Fruit fly (Drosophila melanogaster): ENCODE results near the gene mgl.

mgl gene

DNA sequence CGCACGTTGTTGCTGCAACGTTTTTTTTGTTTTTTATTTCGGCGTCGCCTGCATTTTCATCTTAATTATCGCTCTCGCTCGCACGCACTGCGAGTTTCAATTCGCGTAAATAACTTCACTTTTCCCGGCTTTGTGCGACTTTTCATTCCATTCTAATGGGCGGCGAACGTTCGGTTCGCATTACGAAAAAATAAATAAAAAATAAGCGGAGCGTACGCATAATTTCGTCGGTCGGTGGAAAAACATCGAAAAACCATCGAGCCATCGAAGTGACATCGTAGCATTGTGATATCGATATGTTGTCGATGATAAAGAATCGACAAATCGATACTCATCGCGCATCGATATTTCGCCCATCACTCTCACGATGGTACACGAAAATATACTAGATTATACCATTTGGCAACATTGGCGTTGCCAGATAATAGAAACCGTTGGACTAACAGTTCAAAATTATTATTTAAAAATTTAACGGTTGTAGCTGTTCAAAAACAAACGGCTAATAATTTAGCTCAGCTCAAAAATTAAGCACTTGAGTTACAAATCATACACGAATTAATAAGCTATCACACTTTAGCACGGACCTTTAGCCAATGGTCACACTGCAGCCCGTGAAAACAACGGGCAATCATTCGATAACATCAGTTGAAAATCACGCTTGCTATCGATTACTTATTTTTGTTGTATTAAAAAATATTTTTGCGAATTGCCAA lies 143.8 kb downstream of the mgl start, which contains the start of the genes Zdhhc8 and BCL7-like (continued):
- no peak for TF ChIP-seq CG8281 (tag; optimal IDR thresholded peaks at IDR 0.05)
- peak; percentile 61 for TF ChIP-seq gfzf (GFP tag; optimal IDR thresholded peaks at IDR 0.05)
- TF ChIP-seq CG14965 (GFP tag; optimal IDR thresholded peaks at IDR 0.05; ENCODE audit: borderline replicate concordance) = no peak
- TF ChIP-seq odd (GFP tag; optimal IDR thresholded peaks at IDR 0.05) = no peak
- peak; percentile 17 for TF ChIP-seq CG7786 (GFP tag; optimal IDR thresholded peaks at IDR 0.05)
- no peak for TF ChIP-seq ara (GFP tag; IDR thresholded peaks at IDR 0.05)
- no peak for TF ChIP-seq wdn (GFP tag; IDR thresholded peaks at IDR 0.05)
- no peak for TF ChIP-seq gce (GFP tag; IDR thresholded peaks at IDR 0.05)
- no peak for TF ChIP-seq gsb-n (tag; optimal IDR thresholded peaks at IDR 0.05)
- TF ChIP-seq CG4730 (GFP tag; IDR thresholded peaks at IDR 0.05) = no peak
- peak; percentile 37 for TF ChIP-seq CG12942 (GFP tag; optimal IDR thresholded peaks at IDR 0.05)
- no peak for TF ChIP-seq CG10274 (GFP tag; optimal IDR thresholded peaks at IDR 0.05)
- no peak for TF ChIP-seq CG14667 (GFP tag; IDR thresholded peaks at IDR 0.05)
- TF ChIP-seq Jarid2 (GFP tag; optimal IDR thresholded peaks at IDR 0.05) = peak; percentile 59
- no peak for TF ChIP-seq CG3726 (GFP tag; IDR thresholded peaks at IDR 0.05)
- TF ChIP-seq CrebB (tag; optimal IDR thresholded peaks at IDR 0.05) = no peak
- no peak for TF ChIP-seq org-1 (GFP tag; optimal IDR thresholded peaks at IDR 0.05)
- no peak for TF ChIP-seq CG16779 (GFP tag; IDR thresholded peaks at IDR 0.05)
- peak; percentile 98 for TF ChIP-seq Opbp (GFP tag; IDR thresholded peaks at IDR 0.05; ENCODE audit: partially characterized antibody)
- peak; percentile 98 for TF ChIP-seq CG6791 (GFP tag; IDR thresholded peaks at IDR 0.05; ENCODE audit: partially characterized antibody)
- peak; percentile 48 for TF ChIP-seq YL-1 (GFP tag; optimal IDR thresholded peaks at IDR 0.05)
- TF ChIP-seq CG2199 (GFP tag; IDR thresholded peaks at IDR 0.05) = no peak
- peak; percentile 48 for TF ChIP-seq ind (GFP tag; optimal IDR thresholded peaks at IDR 0.05)
- TF ChIP-seq CG3847 (GFP tag; IDR thresholded peaks at IDR 0.05) = peak; percentile 65
- peak; percentile 5 for TF ChIP-seq CG1647 (GFP tag; optimal IDR thresholded peaks at IDR 0.05)
- TF ChIP-seq fru (optimal IDR thresholded peaks at IDR 0.05) = no peak
- no peak for TF ChIP-seq vvl (GFP tag; IDR thresholded peaks at IDR 0.05)
- TF ChIP-seq CG9609 (GFP tag; optimal IDR thresholded peaks at IDR 0.05) = peak; percentile 28
- no peak for TF ChIP-seq dmrt99B (tag; optimal IDR thresholded peaks at IDR 0.05)
- no peak for TF ChIP-seq E2f1 (GFP tag; IDR thresholded peaks at IDR 0.05)
- no peak for TF ChIP-seq fd96Cb (tag; optimal IDR thresholded peaks at IDR 0.05)
- no peak for TF ChIP-seq pita (GFP tag; optimal IDR thresholded peaks at IDR 0.05)
- peak; percentile 88 for TF ChIP-seq Med (GFP tag)
- TF ChIP-seq HLH54F (GFP tag; optimal IDR thresholded peaks at IDR 0.05) = peak; percentile 47
- no peak for TF ChIP-seq Nf-YA (GFP tag; IDR thresholded peaks at IDR 0.05)
- peak; percentile 6 to 56 for TF ChIP-seq dpn (GFP tag; optimal IDR thresholded peaks at IDR 0.05)
- TF ChIP-seq onecut (GFP tag; IDR thresholded peaks at IDR 0.05) = no peak
- TF ChIP-seq grau (tag; optimal IDR thresholded peaks at IDR 0.05) = peak; percentile 43
- TF ChIP-seq CG13775 (GFP tag; optimal IDR thresholded peaks at IDR 0.05) = peak; percentile 42
- TF ChIP-seq CG2712 (tag; optimal IDR thresholded peaks at IDR 0.05) = peak; percentile 47
- no peak for TF ChIP-seq CG10321 (GFP tag; IDR thresholded peaks at IDR 0.05)
- peak; percentile 97 for TF ChIP-seq CG11560 (tag; IDR thresholded peaks at IDR 0.05)
- no peak for TF ChIP-seq dan (GFP tag; IDR thresholded peaks at IDR 0.05)
- TF ChIP-seq Hmx (GFP tag; optimal IDR thresholded peaks at IDR 0.05) = no peak
- no peak for TF ChIP-seq pan (optimal IDR thresholded peaks at IDR 0.05)
- TF ChIP-seq pan (GFP tag; optimal IDR thresholded peaks at IDR 0.05 in 1 of 2, IDR thresholded peaks at IDR 0.05 in 1 of 2) = no peak
- TF ChIP-seq CG12236 (GFP tag; optimal IDR thresholded peaks at IDR 0.05) = no peak
- TF ChIP-seq CHES-1-like (GFP tag; optimal IDR thresholded peaks at IDR 0.05) = peak; percentile 9
- TF ChIP-seq D (optimal IDR thresholded peaks at IDR 0.05) = peak; percentile 28
- no peak for TF ChIP-seq D (GFP tag; optimal IDR thresholded peaks at IDR 0.05)
- TF ChIP-seq Awh (GFP tag; IDR thresholded peaks at IDR 0.05) = no peak
- no peak for TF ChIP-seq Usf (GFP tag; optimal IDR thresholded peaks at IDR 0.05)

Data from whole organism, embryonic.